Worm (Caenorhabditis elegans) whole organism, mixed stage, embryonic: Measurements from ENCODE around the gene Y39F10A.3.

Source experiments
- blmp-1 ChIP-seq: fragments of 150-350 bp; optimal IDR thresholded peaks from 2 replicates; lab custom pipeline; 2014; ENCODE audit warnings: missing biosample characterization, missing genetic modification characterization
- ceh-39 ChIP-seq: fragments of 150-350 bp; optimal IDR thresholded peaks from 2 replicates; lab custom pipeline; 2014; ENCODE audit warnings: missing biosample characterization, missing genetic modification characterization
- elt-1 ChIP-seq: sonication (generic microtip); optimal IDR thresholded peaks from 2 replicates; lab custom pipeline; 2017; ENCODE audit warnings: missing genetic modification characterization, mild to moderate bottlenecking, missing compliant biosample characterization, antibody characterized with exemption, moderate library complexity, borderline replicate concordance; ENCODE audit not compliant: insufficient read depth
- elt-3 ChIP-seq: fragments of 150-350 bp; optimal IDR thresholded peaks from 2 replicates; lab custom pipeline; 2014; ENCODE audit warnings: missing biosample characterization, missing genetic modification characterization
- lin-13 ChIP-seq: fragments of 150-350 bp; optimal IDR thresholded peaks from 2 replicates; lab custom pipeline; 2014; ENCODE audit warnings: missing biosample characterization, missing genetic modification characterization
- lsy-2 ChIP-seq: fragments of 150-350 bp; optimal IDR thresholded peaks from 2 replicates; lab custom pipeline; 2014; ENCODE audit warnings: missing biosample characterization, missing genetic modification characterization
- mls-2 ChIP-seq: sonication (generic microtip); optimal IDR thresholded peaks from 2 replicates; lab custom pipeline; 2016; ENCODE audit warnings: mild to moderate bottlenecking, missing genetic modification characterization, moderate library complexity, missing compliant biosample characterization
- nhr-237 ChIP-seq: fragments of 150-350 bp; optimal IDR thresholded peaks from 2 replicates; lab custom pipeline; 2014; ENCODE audit warnings: missing biosample characterization, missing genetic modification characterization
- nhr-28 ChIP-seq: fragments of 150-350 bp; optimal IDR thresholded peaks from 2 replicates; lab custom pipeline; 2014; ENCODE audit warnings: missing biosample characterization, missing genetic modification characterization
- pha-4 ChIP-seq: fragments of 150-350 bp; optimal IDR thresholded peaks from 2 replicates; lab custom pipeline; 2018; ENCODE audit warnings: missing biosample characterization, missing genetic modification reagents, missing genetic modification characterization
- snpc-4 ChIP-seq: fragments of 150-350 bp; optimal IDR thresholded peaks from 2 replicates; lab custom pipeline; 2014; ENCODE audit warnings: missing biosample characterization, missing genetic modification characterization
- unc-120 ChIP-seq: sonication (generic microtip); optimal IDR thresholded peaks from 2 replicates; lab custom pipeline; 2017; ENCODE audit warnings: missing genetic modification characterization, missing compliant biosample characterization; ENCODE audit not compliant: poor library complexity, severe bottlenecking
- unc-62 ChIP-seq: fragments of 150-350 bp; optimal IDR thresholded peaks from 2 replicates; lab custom pipeline; 2014; ENCODE audit warnings: missing biosample characterization, missing genetic modification reagents, missing genetic modification characterization

DNA sequence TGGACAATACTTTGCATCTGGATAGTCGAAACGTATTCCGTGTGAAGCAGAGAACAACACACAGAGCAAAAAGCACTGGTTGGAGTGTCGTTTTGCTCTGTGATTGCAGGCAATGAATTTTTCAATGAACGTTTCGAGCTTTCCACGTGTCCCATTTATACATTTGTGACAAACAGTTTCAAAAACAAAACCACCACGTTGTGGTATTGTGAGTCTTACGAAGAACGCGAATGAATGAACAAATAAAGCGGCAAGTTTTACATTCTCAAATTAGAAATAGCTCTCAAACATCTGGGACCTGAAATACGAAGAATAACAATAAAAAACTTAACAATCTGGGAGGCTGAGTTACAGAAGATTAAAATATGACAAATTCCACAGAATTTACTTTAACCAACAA, 9.0 kb upstream of the Y39F10A.3 start, which contains the start of gene F46F5.1:
- TF ChIP-seq snpc-4 (tag; lab: Kevin White, UChicago) = no peak
- no peak for TF ChIP-seq pha-4 (tag; lab: Kevin White, UChicago)
- TF ChIP-seq unc-62 (GFP tag; lab: Kevin White, UChicago) = no peak
- TF ChIP-seq lin-13 (tag; lab: Kevin White, UChicago) = no peak
- no peak for TF ChIP-seq lsy-2 (tag; lab: Kevin White, UChicago)
- TF ChIP-seq mls-2 (tag; lab: Kevin White, UChicago) = no peak
- no peak for TF ChIP-seq blmp-1 (tag; lab: Kevin White, UChicago)
- no peak for TF ChIP-seq nhr-28 (tag; lab: Kevin White, UChicago)
- TF ChIP-seq elt-1 (tag; lab: Kevin White, UChicago) = no peak
- no peak for TF ChIP-seq nhr-237 (tag; lab: Kevin White, UChicago)
- no peak for TF ChIP-seq elt-3 (tag; lab: Kevin White, UChicago)
- no peak for TF ChIP-seq unc-120
- no peak for TF ChIP-seq ceh-39 (tag; lab: Kevin White, UChicago)
